Fruit fly (Drosophila melanogaster) whole organism, pupa: ENCODE data around the gene CG1677.

Experiments
- CG10348 ChIP-seq: fragments of 200-800 bp; sonication (Bioruptor generic); IDR thresholded peaks from 2 replicates; pipeline ENCODE4 v1.3.6; 2022; ENCODE audit warnings: missing biosample characterization, missing genetic modification characterization
- CG13204 ChIP-seq: fragments of 200-800 bp; sonication (Bioruptor generic); optimal IDR thresholded peaks from 2 replicates; lab custom pipeline; 2018; ENCODE audit warnings: missing biosample characterization, mild to moderate bottlenecking, missing genetic modification characterization, moderate library complexity
- CG15710 ChIP-seq: fragments of 200-800 bp; sonication (Bioruptor generic); optimal IDR thresholded peaks from 2 replicates; lab custom pipeline; 2018; ENCODE audit warnings: missing biosample characterization, mild to moderate bottlenecking, missing genetic modification characterization, moderate library complexity
- CG8301 ChIP-seq: fragments of 200-800 bp; sonication (Bioruptor generic); optimal IDR thresholded peaks from 2 replicates; lab custom pipeline; 2018; ENCODE audit warnings: missing biosample characterization, mild to moderate bottlenecking, missing genetic modification characterization
- CG9948 ChIP-seq: fragments of 200-800 bp; sonication (Bioruptor generic); optimal IDR thresholded peaks from 2 replicates; lab custom pipeline; 2018; ENCODE audit warnings: missing biosample characterization, mild to moderate bottlenecking, missing genetic modification characterization, moderate library complexity
- D1 ChIP-seq: fragments of 200-800 bp; sonication (Bioruptor generic); optimal IDR thresholded peaks from 2 replicates; lab custom pipeline; 2018; ENCODE audit warnings: missing biosample characterization, mild to moderate bottlenecking, missing genetic modification characterization, moderate library complexity
- Pif1A ChIP-seq: fragments of 200-800 bp; sonication (Bioruptor generic); optimal IDR thresholded peaks from 3 replicates; lab custom pipeline; 2016; ENCODE audit warnings: missing biosample characterization, missing genetic modification characterization
- Pif1B ChIP-seq: fragments of 200-800 bp; sonication (Bioruptor generic); optimal IDR thresholded peaks from 3 replicates; lab custom pipeline; 2016; ENCODE audit warnings: missing biosample characterization, missing genetic modification characterization
- fd96Ca ChIP-seq: fragments of 200-800 bp; sonication (Bioruptor generic); IDR thresholded peaks from 3 replicates; pipeline ENCODE4 v1.3.6; 2022; ENCODE audit warnings: missing biosample characterization, missing genetic modification characterization
- gl ChIP-seq: fragments of 200-800 bp; sonication (Bioruptor generic); optimal IDR thresholded peaks from 2 replicates; lab custom pipeline; 2018; ENCODE audit warnings: missing biosample characterization, mild to moderate bottlenecking, missing genetic modification characterization

DNA sequence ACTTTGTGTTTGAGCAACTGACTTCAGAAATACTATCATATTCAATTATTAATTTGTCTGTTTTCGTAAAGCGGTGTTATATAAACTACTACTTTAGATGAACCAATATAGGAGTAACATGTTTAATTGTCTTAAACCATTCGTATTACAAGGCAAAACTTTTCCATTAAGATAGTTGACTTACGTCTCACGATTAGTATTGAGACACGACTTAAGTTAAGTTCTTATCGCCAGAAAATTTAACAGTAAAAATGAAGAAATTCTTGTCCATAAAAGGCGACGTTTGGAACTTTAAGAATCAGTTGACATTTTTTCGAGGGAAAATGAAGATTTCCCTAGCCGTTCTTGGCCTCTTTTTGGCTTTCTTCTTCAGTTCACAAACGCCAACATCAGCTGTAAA is 8.0 kb upstream of the CG1677 start, which contains the start of gene CG42705:
- no peak for TF ChIP-seq D1 (tag; lab: Kevin White, UChicago)
- no peak for TF ChIP-seq CG15710 (tag; lab: Kevin White, UChicago)
- TF ChIP-seq CG13204 (GFP tag; lab: Kevin White, UChicago) = no peak
- TF ChIP-seq Pif1B = no peak
- no peak for TF ChIP-seq fd96Ca (GFP tag; lab: Robert Waterston, UW)
- no peak for TF ChIP-seq CG9948 (tag; lab: Kevin White, UChicago)
- TF ChIP-seq gl = no peak
- no peak for TF ChIP-seq CG8301
- TF ChIP-seq Pif1A = no peak
- TF ChIP-seq CG10348 (GFP tag; lab: Robert Waterston, UW) = no peak
